Worm (Caenorhabditis elegans) whole organism, L3 larva: ENCODE results near the gene delm-1.

ENCODE experiments used
- R02D3.7 ChIP-seq: fragments of 150-350 bp; optimal IDR thresholded peaks from 2 replicates; lab custom pipeline; 2014; ENCODE audit warnings: missing biosample characterization, missing genetic modification characterization
- elt-3 ChIP-seq, 3 experiments: fragments of 150-350 bp in 1 of 3; sonication (generic microtip) in 2 of 3; optimal IDR thresholded peaks; 2 replicates in 2 of 3; 4 replicates in 1 of 3; lab custom pipeline; 2014 to 2017; ENCODE audit warnings: missing biosample characterization in 3 of 3, missing genetic modification characterization in 3 of 3
- mml-1 ChIP-seq: fragments of 150-350 bp; sonication (generic microtip); optimal IDR thresholded peaks from 3 replicates; lab custom pipeline; 2014; ENCODE audit warnings: missing biosample characterization, missing genetic modification characterization
- nhr-12 ChIP-seq: fragments of 150-350 bp; optimal IDR thresholded peaks from 2 replicates; lab custom pipeline; 2014; ENCODE audit warnings: missing biosample characterization, missing genetic modification characterization
- nhr-28 ChIP-seq: fragments of 150-350 bp; optimal IDR thresholded peaks from 2 replicates; lab custom pipeline; 2014; ENCODE audit warnings: missing biosample characterization, missing genetic modification characterization
- sea-2 ChIP-seq: fragments of 150-350 bp; sonication (generic microtip); optimal IDR thresholded peaks from 4 replicates; lab custom pipeline; 2014; ENCODE audit warnings: missing biosample characterization, missing genetic modification reagents, missing genetic modification characterization

- no peak for TF ChIP-seq sea-2 (GFP tag; lab: Kevin White, UChicago)
- no peak for TF ChIP-seq mml-1 (tag; lab: Kevin White, UChicago)
- TF ChIP-seq nhr-28 (tag; lab: Kevin White, UChicago): no peak
- no peak for TF ChIP-seq nhr-12 (tag; lab: Kevin White, UChicago)
- no peak for TF ChIP-seq elt-3 (tag; optimal IDR thresholded peaks at IDR 0.05; lab: Kevin White, UChicago)
- no peak for TF ChIP-seq R02D3.7 (tag; lab: Kevin White, UChicago)
Observed at ce11 chrIV:9092011-9092410, 43.3 kb downstream of the delm-1 start.
